Fruit fly (Drosophila melanogaster) whole organism, larva: ENCODE measurements around the gene PRL-1.
A peak's percentile ranks its signal among the peaks of the same experiment; 100 is the strongest.

ENCODE experiments used
- noc ChIP-seq: fragments of 200-800 bp; sonication (Bioruptor generic); optimal IDR thresholded peaks from 3 replicates; lab custom pipeline; 2019; ENCODE audit warnings: missing biosample characterization, mild to moderate bottlenecking, missing genetic modification characterization, moderate library complexity

PRL-1 gene

DNA sequence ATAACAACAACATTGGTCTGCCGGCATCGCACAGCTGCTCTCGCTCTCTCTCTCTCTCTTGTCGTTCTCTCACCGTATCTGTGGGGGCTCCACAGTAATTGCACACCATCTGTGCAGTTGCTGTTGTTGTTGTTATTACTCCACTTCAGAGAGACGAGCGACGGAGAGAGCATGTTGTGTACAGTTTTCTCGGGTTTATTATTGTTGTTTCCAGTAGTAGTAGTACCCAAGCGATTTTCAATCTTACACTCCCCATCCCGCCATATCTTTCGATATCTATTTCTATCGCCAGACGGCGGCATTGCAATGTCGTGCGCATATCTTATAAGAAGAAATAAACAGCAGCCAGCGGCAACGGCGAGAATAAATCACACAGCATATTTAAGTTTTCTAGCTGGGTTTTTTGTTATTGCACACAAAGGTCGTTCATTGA, 10.7 kb upstream of the PRL-1 start:
- no peak for TF ChIP-seq noc (tag; lab: Kevin White, UChicago)

dm6 chr2L:16267159-16268065, 10.0 kb upstream of the PRL-1 start:
- TF ChIP-seq noc (tag; lab: Kevin White, UChicago): no peak

DNA sequence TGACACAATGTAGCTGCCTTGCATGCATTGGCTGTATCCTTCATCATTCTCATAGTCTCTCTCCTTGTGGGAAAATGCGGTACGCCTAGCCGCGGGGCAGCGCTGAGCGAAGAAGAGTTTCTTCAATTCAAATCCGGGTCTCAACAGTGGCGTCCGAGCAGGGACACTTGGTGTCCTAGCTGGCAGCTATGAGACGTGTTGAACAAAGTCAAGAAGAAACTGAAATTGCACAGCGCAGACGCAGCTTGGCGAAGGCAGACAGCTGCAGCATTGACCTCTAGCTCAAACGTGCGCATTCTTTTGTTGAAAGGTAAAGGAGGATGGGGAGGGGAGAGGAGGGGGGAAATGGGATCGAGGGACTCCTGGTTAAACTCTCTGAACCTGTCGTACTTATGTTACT, 6.3 kb upstream of the PRL-1 start:
- TF ChIP-seq noc (tag; lab: Kevin White, UChicago): no peak

- TF ChIP-seq noc (tag; lab: Kevin White, UChicago): no peak
These were observed 4.3 kb upstream of the PRL-1 start, which contains the start of the genes twe and CG4935 for dm6 chr2L:16261576-16262217. Gene twe (minus strand): TSS chr2L:16261877. Gene CG4935 (plus strand): TSS chr2L:16262141.

- no peak for TF ChIP-seq noc (tag; lab: Kevin White, UChicago)
These were observed 1.3 kb downstream of the PRL-1 start for dm6 chr2L:16256118-16256435.

DNA sequence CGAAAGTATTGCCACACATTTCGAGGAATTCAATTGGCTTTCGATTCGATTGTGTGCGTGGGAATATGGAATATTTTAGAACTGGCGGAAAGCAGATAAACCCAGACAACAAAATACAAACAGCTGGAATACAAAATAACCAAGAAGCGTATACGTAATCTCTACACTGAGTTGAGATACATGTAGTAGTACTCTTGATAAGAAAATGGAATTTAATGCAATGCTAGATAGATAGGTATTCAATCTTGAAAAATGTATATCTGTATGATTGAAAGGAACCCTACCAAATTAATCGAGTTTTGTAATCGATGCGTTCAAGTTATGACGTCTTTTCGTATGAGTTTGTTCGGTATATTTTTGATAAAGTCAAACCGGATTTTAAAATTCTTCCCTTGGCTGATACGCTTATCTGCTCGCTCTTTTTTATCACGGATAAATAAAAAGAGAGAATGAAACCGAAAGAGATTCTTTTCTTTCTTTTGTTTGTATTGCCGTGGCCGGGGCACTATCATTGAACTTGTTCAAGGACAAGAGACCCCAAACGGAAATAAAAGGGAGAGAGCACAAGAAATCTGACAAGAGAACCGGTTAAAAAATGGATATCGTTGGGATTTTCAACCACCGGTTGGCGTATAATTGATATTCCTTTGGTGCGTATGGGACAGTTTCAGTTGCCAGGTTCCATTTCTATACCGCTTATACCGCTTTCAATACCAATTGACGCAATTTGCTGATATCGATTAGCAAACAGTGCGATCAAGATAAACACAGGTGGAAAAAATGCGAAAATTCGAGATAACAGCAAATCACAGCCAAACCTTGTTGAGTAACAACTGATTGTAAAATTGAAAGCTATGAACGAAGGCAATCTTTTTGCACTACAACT, 1.9 kb downstream of the PRL-1 start:
- no peak for TF ChIP-seq noc (tag; lab: Kevin White, UChicago)

dm6 chr2L:16251598-16252131, 5.7 kb downstream of the PRL-1 start, which contains the start of gene CG46309:
Gene CG46309 (minus strand): TSS chr2L:16251788.
- peak; percentile 36 for TF ChIP-seq noc (tag; lab: Kevin White, UChicago)

dm6 chr2L:16241639-16242038, 15.8 kb downstream of the PRL-1 start, which contains the start of gene CG42818:
Gene CG42818 (plus strand): TSS chr2L:16241939.
- no peak for TF ChIP-seq noc (tag; lab: Kevin White, UChicago)

- TF ChIP-seq noc (tag; lab: Kevin White, UChicago): no peak
These were observed 22.6 kb downstream of the PRL-1 start for dm6 chr2L:16234817-16235216.

- no peak for TF ChIP-seq noc (tag; lab: Kevin White, UChicago)
These were observed 26.1 kb downstream of the PRL-1 start, which contains the start of gene Ca-Ma2d for dm6 chr2L:16231265-16231664. Gene Ca-Ma2d (plus strand): TSS chr2L:16231475.

DNA sequence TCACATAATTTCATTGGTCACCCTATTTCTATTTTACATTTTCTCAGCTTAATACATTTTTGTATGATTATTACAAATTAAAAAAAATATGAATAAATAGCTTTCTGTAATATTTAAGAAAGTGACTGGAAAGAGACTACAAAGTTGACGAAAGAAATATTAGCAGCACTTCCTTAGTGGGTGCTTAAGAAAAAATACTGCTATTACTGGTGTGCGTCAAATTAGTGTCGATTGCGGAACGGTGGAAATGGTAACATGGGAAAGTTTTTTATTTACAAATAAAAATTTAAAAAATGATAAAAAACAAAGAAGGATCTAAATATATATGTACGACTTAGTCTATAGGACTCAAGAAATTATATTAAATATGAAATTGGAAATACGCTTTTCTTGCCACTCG, 33.4 kb downstream of the PRL-1 start:
- TF ChIP-seq noc (tag; lab: Kevin White, UChicago): no peak

- no peak for TF ChIP-seq noc (tag; lab: Kevin White, UChicago)
These were observed 41.1 kb downstream of the PRL-1 start for dm6 chr2L:16216298-16216697.

DNA sequence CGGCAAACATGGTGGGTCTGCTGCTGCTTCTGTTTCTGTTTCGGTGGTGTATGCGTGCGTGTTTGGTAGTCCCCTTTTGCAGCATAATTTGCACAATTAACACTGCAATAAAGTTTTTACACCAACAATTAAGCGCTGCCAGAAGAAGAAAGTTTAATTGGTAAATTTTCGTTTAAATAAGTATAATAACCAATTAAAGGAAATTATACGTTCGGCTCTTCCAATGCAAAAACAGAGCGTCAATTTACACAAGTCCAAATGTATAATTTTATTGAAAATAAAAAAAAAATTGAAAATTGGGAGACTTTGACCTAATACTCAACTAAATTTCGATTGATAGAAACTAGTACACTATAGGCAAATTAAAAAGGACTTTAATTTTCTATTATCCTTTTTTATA, 46.2 kb downstream of the PRL-1 start, which contains the start of gene CG31819:
Gene CG31819 (plus strand): TSS at position 301 of the 400 bp plus-strand sequence.
- no peak for TF ChIP-seq noc (tag; lab: Kevin White, UChicago)

DNA sequence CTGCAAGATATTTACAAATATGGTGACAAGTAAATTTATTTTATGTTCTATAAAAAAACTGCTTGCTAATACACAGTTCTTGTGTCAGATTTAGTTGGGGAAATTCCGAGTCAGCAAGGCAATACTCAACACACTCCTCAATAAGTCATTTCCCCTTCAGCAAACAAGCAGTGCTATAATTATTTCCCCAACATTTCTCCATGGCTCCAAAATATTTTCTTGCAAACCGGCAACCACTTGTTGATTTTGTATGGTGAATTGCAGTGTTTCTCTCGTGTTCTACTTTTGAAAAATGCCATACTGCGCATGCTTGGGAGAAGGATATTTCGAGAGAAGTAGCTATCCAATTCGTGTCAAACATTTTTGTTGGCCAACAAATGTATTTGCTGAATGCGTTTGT, 59.3 kb downstream of the PRL-1 start:
- no peak for TF ChIP-seq noc (tag; lab: Kevin White, UChicago)
